Fruit fly (Drosophila melanogaster) whole organism, wandering third instar larva: ENCODE measurements around the gene Usp10.

Experiments used
- CG9705 ChIP-seq: fragments of 200-800 bp; sonication (Bioruptor generic); optimal IDR thresholded peaks from 2 replicates; lab custom pipeline; 2018; ENCODE audit warnings: missing biosample characterization, mild to moderate bottlenecking, missing genetic modification characterization
- HLH106 ChIP-seq: fragments of 200-800 bp; optimal IDR thresholded peaks from 3 replicates; lab custom pipeline; 2019; ENCODE audit warnings: missing biosample characterization, mild to moderate bottlenecking, missing genetic modification characterization, moderate library complexity
- br ChIP-seq: fragments of 200-800 bp; sonication (Bioruptor generic); optimal IDR thresholded peaks from 2 replicates; lab custom pipeline; 2016; ENCODE audit warnings: missing biosample characterization, missing genetic modification characterization
- dl ChIP-seq, 2 experiments: fragments of 175-275, 200-275 bp in 1 of 2; fragments of 200-275 bp in 1 of 2; sonication (Bioruptor generic); optimal IDR thresholded peaks; lab custom pipeline; 2018; ENCODE audit warnings: mild to moderate bottlenecking in 2 of 2, missing biosample characterization in 2 of 2, missing genetic modification characterization in 2 of 2, moderate library complexity in 2 of 2; ENCODE audit not compliant: partially characterized antibody in 2 of 2, insufficient read depth in 1 of 2
- dsf ChIP-seq: sonication (Bioruptor generic); optimal IDR thresholded peaks from 2 replicates; lab custom pipeline; 2016; ENCODE audit warnings: missing biosample characterization, missing genetic modification characterization, borderline replicate concordance
- pan ChIP-seq: fragments of >200 bp; optimal IDR thresholded peaks from 2 replicates; lab custom pipeline; 2017
- sv ChIP-seq: fragments of 200-800 bp; sonication (Bioruptor generic); optimal IDR thresholded peaks from 3 replicates; lab custom pipeline; 2016; ENCODE audit warnings: missing biosample characterization, missing genetic modification characterization
- usp ChIP-seq: fragments of >200 bp; optimal IDR thresholded peaks from 2 replicates; lab custom pipeline; 2017; ENCODE audit warnings: missing biosample characterization, missing genetic modification characterization

- no peak for TF ChIP-seq CG9705
- TF ChIP-seq br (GFP tag; lab: Kevin White, UChicago): no peak
- TF ChIP-seq usp: no peak
- no peak for TF ChIP-seq dl (GFP tag; optimal IDR thresholded peaks at IDR 0.05; lab: Kevin White, UChicago; ENCODE audit: insufficient read depth in 1 of 2, partially characterized antibody in 2 of 2)
- no peak for TF ChIP-seq pan (lab: Kevin White, UChicago)
- no peak for TF ChIP-seq HLH106 (tag; lab: Kevin White, UChicago)
- TF ChIP-seq dsf (GFP tag; lab: Kevin White, UChicago): no peak
- no peak for TF ChIP-seq sv (GFP tag; lab: Kevin White, UChicago)
These were observed 4.4 kb downstream of the Usp10 start for dm6 chr3L:876087-876486.
